Fruit fly (Drosophila melanogaster) whole organism, adult: ENCODE results near the gene CG7497.

ENCODE experiments used
- CG12768 ChIP-seq: fragments of 200-800 bp; sonication (Bioruptor generic); optimal IDR thresholded peaks from 2 replicates; lab custom pipeline; 2017; ENCODE audit warnings: missing biosample characterization, missing genetic modification characterization, mild to moderate bottlenecking, moderate library complexity, missing genetic modification reagents
- CG33017 ChIP-seq: fragments of 200-800 bp; sonication (Bioruptor generic); optimal IDR thresholded peaks from 2 replicates; lab custom pipeline; 2018; ENCODE audit warnings: missing biosample characterization, mild to moderate bottlenecking, missing genetic modification characterization, moderate library complexity
- Crg-1 ChIP-seq: fragments of 200-800 bp; sonication (Bioruptor generic); optimal IDR thresholded peaks from 2 replicates; lab custom pipeline; 2016; ENCODE audit warnings: missing biosample characterization, missing genetic modification characterization
- toe ChIP-seq: fragments of 200-800 bp; sonication (Bioruptor generic); optimal IDR thresholded peaks from 2 replicates; lab custom pipeline; 2016; ENCODE audit warnings: missing biosample characterization, missing genetic modification characterization

DNA sequence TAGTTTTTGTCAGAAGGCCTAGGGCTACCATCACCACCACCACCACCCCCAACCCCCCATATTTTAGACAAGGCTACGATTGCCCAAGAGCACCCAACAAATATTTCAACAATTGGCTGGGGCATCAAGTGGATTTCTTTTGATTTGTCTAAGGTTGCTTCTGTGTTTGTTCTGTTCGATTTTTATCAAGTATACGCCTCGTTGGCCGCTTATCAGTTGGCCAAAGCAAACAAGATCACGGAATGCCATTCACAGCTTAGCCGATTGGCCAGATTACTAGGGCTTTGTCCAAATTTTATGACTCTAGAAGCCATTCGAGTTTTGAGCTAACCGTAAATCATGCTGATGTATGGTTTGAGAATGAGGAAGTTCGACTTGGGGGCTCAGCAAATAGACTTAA, 17.4 kb upstream of the CG7497 start:
- TF ChIP-seq CG12768 (GFP tag; lab: Kevin White, UChicago) (no peak), Crg-1 (GFP tag; lab: Kevin White, UChicago) (no peak), CG33017 (no peak), toe (GFP tag; lab: Kevin White, UChicago) (no peak)
